Worm (Caenorhabditis elegans) whole organism, mixed stage, embryonic: Measurements from ENCODE around the gene mars-1.

Experiments used
- blmp-1 ChIP-seq: fragments of 150-350 bp; optimal IDR thresholded peaks from 2 replicates; lab custom pipeline; 2014; ENCODE audit warnings: missing biosample characterization, missing genetic modification characterization
- ceh-39 ChIP-seq: fragments of 150-350 bp; optimal IDR thresholded peaks from 2 replicates; lab custom pipeline; 2014; ENCODE audit warnings: missing biosample characterization, missing genetic modification characterization
- ceh-43 ChIP-seq: fragments of 200-800 bp; sonication (Bioruptor generic); optimal IDR thresholded peaks from 2 replicates; lab custom pipeline; 2018; ENCODE audit warnings: mild to moderate bottlenecking, missing genetic modification characterization, moderate library complexity, missing compliant biosample characterization
- ces-1 ChIP-seq: fragments of 150-350 bp; optimal IDR thresholded peaks from 2 replicates; lab custom pipeline; 2014; ENCODE audit warnings: missing biosample characterization, missing genetic modification reagents, missing genetic modification characterization
- cnd-1 ChIP-seq: fragments of 200-800 bp; sonication (Bioruptor generic); optimal IDR thresholded peaks from 2 replicates; lab custom pipeline; 2018; ENCODE audit warnings: mild to moderate bottlenecking, missing genetic modification characterization, missing compliant biosample characterization
- drap-1 ChIP-seq: fragments of 200-800 bp; sonication (Bioruptor generic); optimal IDR thresholded peaks from 3 replicates; lab custom pipeline; 2018; ENCODE audit warnings: mild to moderate bottlenecking, missing genetic modification characterization, missing compliant biosample characterization
- elt-1 ChIP-seq: sonication (generic microtip); optimal IDR thresholded peaks from 2 replicates; lab custom pipeline; 2017; ENCODE audit warnings: missing genetic modification characterization, mild to moderate bottlenecking, missing compliant biosample characterization, antibody characterized with exemption, moderate library complexity, borderline replicate concordance; ENCODE audit not compliant: insufficient read depth
- flh-1 ChIP-seq: fragments of 200-800 bp; sonication (Bioruptor generic); optimal IDR thresholded peaks from 2 replicates; lab custom pipeline; 2018; ENCODE audit warnings: mild to moderate bottlenecking, missing genetic modification characterization, moderate library complexity, missing compliant biosample characterization
- ham-2 ChIP-seq: fragments of 200-800 bp; sonication (Bioruptor generic); optimal IDR thresholded peaks from 2 replicates; lab custom pipeline; 2018; ENCODE audit warnings: mild to moderate bottlenecking, missing genetic modification characterization, missing compliant biosample characterization
- hlh-1 ChIP-seq: fragments of 150-350 bp; optimal IDR thresholded peaks from 2 replicates; lab custom pipeline; 2014; ENCODE audit warnings: missing biosample characterization, missing genetic modification reagents, missing genetic modification characterization
- lin-13 ChIP-seq: fragments of 150-350 bp; optimal IDR thresholded peaks from 2 replicates; lab custom pipeline; 2014; ENCODE audit warnings: missing biosample characterization, missing genetic modification characterization
- lin-32 ChIP-seq: fragments of 200-800 bp; sonication (Bioruptor generic); optimal IDR thresholded peaks from 2 replicates; lab custom pipeline; 2018; ENCODE audit warnings: mild to moderate bottlenecking, missing genetic modification characterization, missing compliant biosample characterization
- lsy-2 ChIP-seq: fragments of 150-350 bp; optimal IDR thresholded peaks from 2 replicates; lab custom pipeline; 2014; ENCODE audit warnings: missing biosample characterization, missing genetic modification characterization
- mab-5 ChIP-seq: fragments of 150-350 bp; optimal IDR thresholded peaks from 2 replicates; lab custom pipeline; 2014; ENCODE audit warnings: missing biosample characterization, missing genetic modification characterization
- mep-1 ChIP-seq: fragments of 150-350 bp; optimal IDR thresholded peaks from 2 replicates; lab custom pipeline; 2017; ENCODE audit warnings: missing biosample characterization, missing genetic modification reagents, missing genetic modification characterization, inconsistent platforms
- mls-2 ChIP-seq: sonication (generic microtip); optimal IDR thresholded peaks from 2 replicates; lab custom pipeline; 2016; ENCODE audit warnings: mild to moderate bottlenecking, missing genetic modification characterization, moderate library complexity, missing compliant biosample characterization
- nhr-12 ChIP-seq: fragments of 150-350 bp; optimal IDR thresholded peaks from 2 replicates; lab custom pipeline; 2014; ENCODE audit warnings: missing biosample characterization, missing genetic modification characterization
- nhr-237 ChIP-seq: fragments of 150-350 bp; optimal IDR thresholded peaks from 2 replicates; lab custom pipeline; 2014; ENCODE audit warnings: missing biosample characterization, missing genetic modification characterization
- nhr-28 ChIP-seq: fragments of 150-350 bp; optimal IDR thresholded peaks from 2 replicates; lab custom pipeline; 2014; ENCODE audit warnings: missing biosample characterization, missing genetic modification characterization
- pha-4 ChIP-seq: fragments of 150-350 bp; optimal IDR thresholded peaks from 2 replicates; lab custom pipeline; 2018; ENCODE audit warnings: missing biosample characterization, missing genetic modification reagents, missing genetic modification characterization
- snpc-4 ChIP-seq: fragments of 150-350 bp; optimal IDR thresholded peaks from 2 replicates; lab custom pipeline; 2014; ENCODE audit warnings: missing biosample characterization, missing genetic modification characterization
- sptf-1 ChIP-seq: sonication (generic microtip); optimal IDR thresholded peaks from 2 replicates; lab custom pipeline; 2017; ENCODE audit warnings: mild to moderate bottlenecking, missing genetic modification characterization, moderate library complexity, missing compliant biosample characterization
- tbx-8 ChIP-seq: fragments of 200-800 bp; sonication (Bioruptor generic); optimal IDR thresholded peaks from 2 replicates; lab custom pipeline; 2018; ENCODE audit warnings: mild to moderate bottlenecking, missing genetic modification characterization, moderate library complexity, missing compliant biosample characterization
- unc-120 ChIP-seq: sonication (generic microtip); optimal IDR thresholded peaks from 2 replicates; lab custom pipeline; 2017; ENCODE audit warnings: missing genetic modification characterization, missing compliant biosample characterization; ENCODE audit not compliant: poor library complexity, severe bottlenecking
- unc-39 ChIP-seq: fragments of 150-350 bp; optimal IDR thresholded peaks from 2 replicates; lab custom pipeline; 2014; ENCODE audit warnings: missing biosample characterization, missing genetic modification characterization
- unc-62 ChIP-seq: fragments of 150-350 bp; optimal IDR thresholded peaks from 2 replicates; lab custom pipeline; 2014; ENCODE audit warnings: missing biosample characterization, missing genetic modification reagents, missing genetic modification characterization
- zip-8 ChIP-seq: fragments of 150-350 bp; optimal IDR thresholded peaks from 2 replicates; lab custom pipeline; 2014; ENCODE audit warnings: missing biosample characterization, missing genetic modification characterization
- ztf-11 ChIP-seq: fragments of 150-350 bp; optimal IDR thresholded peaks from 2 replicates; lab custom pipeline; 2014; ENCODE audit warnings: missing biosample characterization, missing genetic modification characterization

Gene mars-1

DNA sequence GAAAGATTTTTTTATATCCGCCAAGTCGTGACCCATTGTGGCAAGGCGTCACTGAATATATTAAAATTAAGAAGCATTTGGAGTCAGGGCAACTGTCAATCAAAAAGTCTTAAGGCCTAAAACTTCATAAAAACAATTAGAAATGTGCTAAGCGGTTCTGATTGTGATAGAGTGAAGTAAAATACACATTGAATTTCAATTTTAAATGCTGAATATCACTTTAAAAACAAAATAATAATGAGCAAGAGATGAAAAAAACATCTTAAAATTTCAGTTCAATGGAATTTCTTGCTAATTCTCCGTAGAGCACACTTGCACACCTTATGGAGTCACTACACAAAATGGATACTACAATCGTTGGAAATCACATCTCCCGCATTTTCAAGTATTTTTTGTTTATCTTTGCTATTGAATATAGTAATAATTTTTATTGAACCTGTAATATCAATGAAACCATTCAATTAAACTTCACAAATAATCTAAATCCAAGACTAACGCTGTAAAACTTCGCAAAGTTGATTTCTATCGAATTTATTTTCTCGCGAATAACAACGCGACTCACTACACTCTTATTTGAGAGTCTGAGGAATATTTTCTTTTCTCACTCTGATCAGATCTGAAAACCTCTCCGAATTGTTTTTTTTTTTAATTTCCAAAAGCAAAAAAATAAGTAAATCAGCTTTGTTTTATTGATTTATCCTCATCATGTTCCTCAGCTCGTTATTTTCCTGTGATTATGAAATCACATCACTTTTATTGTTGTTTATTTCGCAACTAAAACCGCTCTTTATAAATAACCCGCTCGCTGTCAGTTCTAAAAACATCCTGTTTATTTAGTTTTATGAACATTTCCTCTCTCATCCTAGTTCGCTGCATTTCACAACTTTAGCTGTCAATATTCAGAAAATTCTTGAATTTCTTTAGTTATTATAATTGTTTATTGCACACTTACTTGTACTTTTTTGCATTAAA, at the start of gene mars-1:
TSS of gene mars-1 (minus strand) at position 51 of the 972 bp plus-strand sequence.
- TF ChIP-seq elt-1 (tag; lab: Kevin White, UChicago): no peak
- TF ChIP-seq ceh-39 (tag; lab: Kevin White, UChicago): peak; percentile 66
- TF ChIP-seq pha-4: peak; percentile 20
- peak; percentile 50 for TF ChIP-seq sptf-1 (tag; lab: Kevin White, UChicago)
- TF ChIP-seq mep-1 (tag; lab: Kevin White, UChicago): peak; percentile 17
- TF ChIP-seq unc-39 (tag; lab: Kevin White, UChicago): no peak
- peak; percentile 88 for TF ChIP-seq nhr-237 (tag; lab: Kevin White, UChicago)
- TF ChIP-seq ces-1: peak; percentile 65
- TF ChIP-seq zip-8: no peak
- peak; percentile 60 for TF ChIP-seq lsy-2 (tag; lab: Kevin White, UChicago)
- TF ChIP-seq unc-120 (tag; lab: Kevin White, UChicago): peak; percentile 3

DNA sequence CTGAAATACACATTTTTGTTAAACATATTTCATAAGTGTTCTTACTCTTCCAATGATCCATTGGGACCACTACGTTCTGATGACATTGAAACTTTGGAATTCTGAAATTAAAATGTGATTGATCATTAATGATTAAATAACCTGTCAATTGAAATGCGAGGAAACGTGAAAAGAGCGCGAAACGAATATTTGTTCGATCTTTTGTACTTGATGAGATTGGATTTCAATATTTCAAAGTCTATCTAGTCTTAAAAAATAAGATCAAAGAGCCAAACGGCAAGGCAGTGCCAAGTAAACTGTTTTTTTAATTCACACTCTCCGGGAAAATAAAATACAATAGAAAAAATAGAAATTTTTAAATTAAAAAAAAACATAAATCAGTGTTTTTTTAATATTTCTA, 46.6 kb upstream of the mars-1 start, which contains the start of gene ZK792.4:
TSS of gene ZK792.4 (minus strand) at position 101 of the 400 bp plus-strand sequence.
- TF ChIP-seq lin-13 (tag; lab: Kevin White, UChicago) (no peak), lin-32 (GFP tag; lab: Kevin White, UChicago) (no peak), unc-39 (tag; lab: Kevin White, UChicago) (no peak), cnd-1 (no peak), drap-1 (GFP tag; lab: Kevin White, UChicago) (no peak), ham-2 (GFP tag; lab: Kevin White, UChicago) (no peak), nhr-28 (tag; lab: Kevin White, UChicago) (no peak), ztf-11 (no peak), flh-1 (no peak)

DNA sequence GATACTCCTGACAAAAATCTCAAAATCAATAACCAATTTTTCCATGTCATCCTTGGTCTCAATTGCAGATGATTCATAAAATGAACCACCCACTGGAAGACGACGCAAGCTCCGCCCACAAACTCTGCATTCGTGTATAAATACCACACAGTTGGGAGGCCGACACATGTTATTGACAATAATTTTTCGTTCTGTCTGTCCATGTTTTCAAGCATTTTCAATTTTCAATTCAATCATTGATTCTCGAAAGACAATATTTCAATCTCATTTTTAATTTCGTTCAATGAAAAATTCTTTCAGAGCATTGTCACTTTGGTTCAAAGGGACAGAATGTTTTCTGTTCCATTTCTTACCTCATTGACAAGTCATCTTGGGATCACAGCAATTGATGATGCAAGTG, 40.8 kb upstream of the mars-1 start, which contains the start of gene inx-9:
TSS of gene inx-9 (plus strand) at position 301 of the 400 bp plus-strand sequence.
- no peak for TF ChIP-seq nhr-28 (tag; lab: Kevin White, UChicago)
- no peak for TF ChIP-seq ztf-11
- no peak for TF ChIP-seq blmp-1 (tag; lab: Kevin White, UChicago)
- TF ChIP-seq elt-1 (tag; lab: Kevin White, UChicago): no peak
- TF ChIP-seq mab-5: no peak
- TF ChIP-seq mls-2 (tag; lab: Kevin White, UChicago): no peak
- TF ChIP-seq ceh-43 (GFP tag; lab: Kevin White, UChicago): no peak
- no peak for TF ChIP-seq unc-62 (GFP tag; lab: Kevin White, UChicago)
- no peak for TF ChIP-seq snpc-4 (tag; lab: Kevin White, UChicago)
- no peak for TF ChIP-seq cnd-1
- no peak for TF ChIP-seq nhr-237 (tag; lab: Kevin White, UChicago)
- no peak for TF ChIP-seq drap-1 (GFP tag; lab: Kevin White, UChicago)
- no peak for TF ChIP-seq mep-1 (tag; lab: Kevin White, UChicago)
- no peak for TF ChIP-seq tbx-8 (GFP tag; lab: Kevin White, UChicago)
- no peak for TF ChIP-seq unc-120 (tag; lab: Kevin White, UChicago)
- TF ChIP-seq lin-13 (tag; lab: Kevin White, UChicago): no peak
- no peak for TF ChIP-seq unc-39 (tag; lab: Kevin White, UChicago)
- TF ChIP-seq ces-1: no peak
- no peak for TF ChIP-seq nhr-12

DNA sequence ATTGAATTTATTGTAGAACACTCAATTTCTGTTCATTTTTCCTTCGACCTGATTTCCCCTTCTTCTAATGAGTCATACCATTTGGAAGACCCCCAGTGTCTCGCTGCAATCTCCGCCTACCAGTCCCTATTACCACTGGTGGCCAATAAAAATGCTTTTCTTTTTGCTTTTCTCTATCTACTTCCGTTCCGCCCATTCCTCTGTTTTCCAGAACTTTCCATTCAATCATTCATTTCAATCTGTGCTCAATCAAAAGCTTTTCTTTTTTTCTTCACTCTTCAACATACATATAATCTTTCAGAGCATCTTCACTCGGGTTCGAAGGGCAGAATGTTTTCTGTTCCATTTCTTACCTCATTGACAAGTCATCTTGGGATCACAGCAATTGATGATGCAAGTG, 38.3 kb upstream of the mars-1 start, which contains the start of gene inx-8:
TSS of gene inx-8 (plus strand) at position 301 of the 400 bp plus-strand sequence.
- no peak for TF ChIP-seq nhr-237 (tag; lab: Kevin White, UChicago)

DNA sequence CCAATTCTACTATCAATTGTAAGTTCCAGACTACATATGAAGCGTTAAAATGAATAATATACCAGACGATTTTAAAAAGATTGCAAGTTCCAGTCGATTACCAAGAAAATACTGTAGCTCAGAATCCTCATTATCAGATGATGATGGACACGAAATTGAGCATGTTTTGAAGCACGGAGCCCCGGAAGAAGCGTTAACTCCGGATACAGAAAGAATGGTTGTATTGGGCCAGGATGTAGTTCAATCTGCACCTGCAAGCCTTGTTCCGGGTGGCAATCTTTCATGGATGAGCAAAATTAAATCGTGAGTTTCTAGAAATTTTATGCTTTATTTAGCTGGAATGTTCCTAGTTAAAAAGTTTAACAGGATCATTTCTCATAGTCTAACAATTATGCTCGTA, 32.7 kb upstream of the mars-1 start, which contains the start of gene atg-4.2:
TSS of gene atg-4.2 (plus strand) at position 24 of the 400 bp plus-strand sequence.
- no peak for TF ChIP-seq nhr-237 (tag; lab: Kevin White, UChicago)
- TF ChIP-seq ceh-43 (GFP tag; lab: Kevin White, UChicago): no peak
- TF ChIP-seq sptf-1 (tag; lab: Kevin White, UChicago): no peak
- TF ChIP-seq nhr-12: no peak
- no peak for TF ChIP-seq unc-39 (tag; lab: Kevin White, UChicago)
- no peak for TF ChIP-seq mep-1 (tag; lab: Kevin White, UChicago)
- TF ChIP-seq lin-32 (GFP tag; lab: Kevin White, UChicago): no peak
- no peak for TF ChIP-seq hlh-1 (tag; lab: Kevin White, UChicago)
- no peak for TF ChIP-seq pha-4
